Fruit fly (Drosophila melanogaster) S2 (cell line): ENCODE data around the gene CG31559.

Experiments
- CG8478 ChIP-seq: fragments of >200 bp; optimal IDR thresholded peaks from 2 replicates; lab custom pipeline; 2018
- CTCF ChIP-seq, 2 experiments: fragments of >200 bp; optimal IDR thresholded peaks; 2 replicates each; lab custom pipeline; 2018

CG31559 gene

DNA sequence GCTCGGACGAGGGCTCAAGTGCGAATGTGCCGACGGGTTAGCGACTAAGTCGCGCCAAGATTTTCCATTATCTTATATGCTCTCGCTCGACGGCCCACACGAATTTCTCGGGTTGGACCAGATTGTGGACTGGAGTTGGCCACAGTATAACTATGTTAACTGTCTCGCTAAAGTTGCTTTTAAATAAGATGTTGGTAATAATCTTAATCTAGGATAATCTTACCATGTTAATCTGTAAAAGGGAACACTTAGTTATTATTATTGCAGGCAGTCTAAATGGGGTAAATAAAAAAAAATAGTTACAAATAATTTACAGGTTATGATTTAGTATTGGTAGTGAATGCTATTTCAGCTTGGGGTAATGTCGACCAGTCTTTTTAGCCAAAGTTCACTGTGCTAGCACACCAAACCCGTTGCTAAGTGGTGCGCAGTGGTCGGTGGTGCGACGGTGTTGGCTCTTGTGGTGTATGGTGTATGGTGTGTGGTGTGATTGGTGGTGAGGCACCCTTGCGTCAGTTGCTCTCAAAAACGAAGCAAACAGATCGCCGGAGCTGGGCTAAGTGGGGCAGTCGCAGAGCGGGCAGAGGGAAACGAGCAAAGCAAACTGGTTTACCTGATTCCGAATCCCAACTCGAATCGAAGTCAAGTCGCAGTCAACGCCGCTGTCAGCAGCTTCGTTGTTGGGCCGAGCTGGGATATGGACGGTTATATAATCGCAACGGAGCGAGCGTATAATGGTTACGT is 44.6 kb downstream of the CG31559 start, which contains the start of gene Obp83g:
Gene Obp83g, minus strand, starts transcription at position 51 of the 744 bp plus-strand sequence.
- no peak for TF ChIP-seq CTCF (optimal IDR thresholded peaks at IDR 0.05; lab: Kevin White, UChicago)
- no peak for TF ChIP-seq CG8478

dm6 chr3R:6110916-6111315 is 46.1 kb downstream of the CG31559 start, which contains the start of gene Obp83ef:
Obp83ef (minus strand) TSS chr3R:6111034.
- no peak for TF ChIP-seq CG8478
- no peak for TF ChIP-seq CTCF (optimal IDR thresholded peaks at IDR 0.05; lab: Kevin White, UChicago)

- TF ChIP-seq CG8478 (no peak), CTCF (optimal IDR thresholded peaks at IDR 0.05; lab: Kevin White, UChicago) (no peak)
Measured at dm6 chr3R:6107792-6108191, 49.2 kb downstream of the CG31559 start, which contains the start of gene Obp83cd. Obp83cd (plus strand) TSS chr3R:6108134.

- TF ChIP-seq CG8478 = no peak
- TF ChIP-seq CTCF (optimal IDR thresholded peaks at IDR 0.05; lab: Kevin White, UChicago) = no peak
Measured at dm6 chr3R:6107353-6107752, 49.7 kb downstream of the CG31559 start.

dm6 chr3R:6106711-6107110 is 50.3 kb downstream of the CG31559 start:
- TF ChIP-seq CG8478 = no peak
- no peak for TF ChIP-seq CTCF (optimal IDR thresholded peaks at IDR 0.05; lab: Kevin White, UChicago)

dm6 chr3R:6105160-6105559 is 51.9 kb downstream of the CG31559 start:
- TF ChIP-seq CTCF (optimal IDR thresholded peaks at IDR 0.05; lab: Kevin White, UChicago) = no peak
- TF ChIP-seq CG8478 = no peak

dm6 chr3R:6102726-6103125 is 54.3 kb downstream of the CG31559 start:
- TF ChIP-seq CG8478 (no peak), CTCF (optimal IDR thresholded peaks at IDR 0.05; lab: Kevin White, UChicago) (no peak)

- TF ChIP-seq CG8478 (no peak), CTCF (optimal IDR thresholded peaks at IDR 0.05; lab: Kevin White, UChicago) (no peak)
Measured at dm6 chr3R:6102318-6102717, 54.7 kb downstream of the CG31559 start.

dm6 chr3R:6100764-6101163 is 56.3 kb downstream of the CG31559 start, which contains the start of gene Gasp:
Gasp (minus strand) TSS chr3R:6100887.
- no peak for TF ChIP-seq CTCF (optimal IDR thresholded peaks at IDR 0.05; lab: Kevin White, UChicago)
- no peak for TF ChIP-seq CG8478
